Worm (Caenorhabditis elegans) whole organism, midembryonic: ENCODE data around the gene mob-1.

Experiments used
- cog-1 ChIP-seq: sonication (generic microtip); optimal IDR thresholded peaks from 2 replicates; lab custom pipeline; 2016; ENCODE audit warnings: missing genetic modification characterization, missing compliant biosample characterization
- flt-1 ChIP-seq: fragments of 200-800 bp; sonication (Bioruptor generic); IDR thresholded peaks from 2 replicates; pipeline ENCODE4 v1.3.6; 2022; ENCODE audit warnings: missing genetic modification characterization, missing compliant biosample characterization
- med-1 ChIP-seq: sonication (generic microtip); optimal IDR thresholded peaks from 2 replicates; lab custom pipeline; 2017; ENCODE audit warnings: missing genetic modification characterization, mild to moderate bottlenecking, missing compliant biosample characterization, antibody characterized with exemption, missing genetic modification reagents; ENCODE audit not compliant: insufficient read depth
- tab-1 ChIP-seq: fragments of 200-800 bp; sonication (Bioruptor generic); IDR thresholded peaks from 2 replicates; pipeline ENCODE4 v1.3.6; 2022; ENCODE audit warnings: missing genetic modification characterization, missing compliant biosample characterization
- ztf-23 ChIP-seq: fragments of 200-800 bp; sonication (Bioruptor generic); IDR thresholded peaks from 2 replicates; pipeline ENCODE4 v1.3.6; 2022; ENCODE audit warnings: missing genetic modification reagents, missing genetic modification characterization, missing compliant biosample characterization

ce11 chrIV:11893336-11893735 lies 33.0 kb downstream of the mob-1 start:
- TF ChIP-seq flt-1 = no peak
- no peak for TF ChIP-seq tab-1 (GFP tag; lab: Robert Waterston, UW)
- TF ChIP-seq cog-1 (tag; lab: Kevin White, UChicago) = no peak
- no peak for TF ChIP-seq med-1 (GFP tag; lab: Kevin White, UChicago)
- no peak for TF ChIP-seq ztf-23 (GFP tag; lab: Robert Waterston, UW)
